Worm (Caenorhabditis elegans) whole organism, young adult: ENCODE data around the gene R08C7.12.

Experiments
- C06A6.2 ChIP-seq: fragments of 200-800 bp; sonication (Bioruptor generic); conservative IDR thresholded peaks from 2 replicates; pipeline ENCODE4 v1.3.6; 2022; ENCODE audit warnings: missing genetic modification characterization, missing compliant biosample characterization
- D2030.7 ChIP-seq: fragments of 200-800 bp; sonication (Bioruptor generic); IDR thresholded peaks from 2 replicates; pipeline ENCODE4 v1.3.6; 2022; ENCODE audit warnings: missing genetic modification reagents, missing genetic modification characterization, missing compliant biosample characterization
- F39B2.1 ChIP-seq: fragments of 200-800 bp; sonication (Bioruptor generic); IDR thresholded peaks from 2 replicates; pipeline ENCODE4 v1.3.6; 2022; ENCODE audit warnings: missing genetic modification reagents, missing genetic modification characterization, missing compliant biosample characterization
- F52B5.7 ChIP-seq: sonication (generic microtip); optimal IDR thresholded peaks from 2 replicates; lab custom pipeline; 2016; ENCODE audit warnings: mild to moderate bottlenecking, missing genetic modification characterization, missing compliant biosample characterization
- F55B11.4 ChIP-seq: sonication (generic microtip); optimal IDR thresholded peaks from 2 replicates; lab custom pipeline; 2016; ENCODE audit warnings: missing compliant biosample characterization, missing genetic modification characterization, borderline replicate concordance; ENCODE audit not compliant: insufficient read depth
- F57A8.1 ChIP-seq: fragments of 200-800 bp; sonication (Bioruptor generic); optimal IDR thresholded peaks from 2 replicates; lab custom pipeline; 2018; ENCODE audit warnings: mild to moderate bottlenecking, missing genetic modification characterization, moderate library complexity, missing compliant biosample characterization
- F57C9.4 ChIP-seq: sonication (generic microtip); optimal IDR thresholded peaks from 2 replicates; lab custom pipeline; 2017; ENCODE audit warnings: mild to moderate bottlenecking, missing genetic modification characterization, missing compliant biosample characterization
- K11D2.4 ChIP-seq: fragments of 200-800 bp; sonication (Bioruptor generic); IDR thresholded peaks from 2 replicates; pipeline ENCODE4 v1.3.6; 2022; ENCODE audit warnings: missing genetic modification reagents, missing genetic modification characterization, missing compliant biosample characterization
- Y53F4B.3 ChIP-seq: fragments of 200-800 bp; sonication (Bioruptor generic); IDR thresholded peaks from 2 replicates; pipeline ENCODE4 v1.3.6; 2022; ENCODE audit warnings: missing genetic modification reagents, missing genetic modification characterization, missing compliant biosample characterization
- Y56A3A.18 ChIP-seq: fragments of 200-800 bp; sonication (Bioruptor generic); IDR thresholded peaks from 2 replicates; pipeline ENCODE4 v1.3.6; 2022; ENCODE audit warnings: missing genetic modification reagents, missing genetic modification characterization, missing compliant biosample characterization
- attf-6 ChIP-seq: fragments of 200-800 bp; sonication (Bioruptor generic); IDR thresholded peaks from 2 replicates; pipeline ENCODE4 v1.3.6; 2022; ENCODE audit warnings: missing genetic modification reagents, missing genetic modification characterization, missing compliant biosample characterization
- bed-1 ChIP-seq: fragments of 200-800 bp; sonication (Bioruptor generic); IDR thresholded peaks from 2 replicates; pipeline ENCODE4 v1.3.6; 2022; ENCODE audit warnings: missing genetic modification reagents, missing genetic modification characterization, missing compliant biosample characterization
- bed-2 ChIP-seq: fragments of 200-800 bp; sonication (Bioruptor generic); IDR thresholded peaks from 2 replicates; pipeline ENCODE4 v1.3.6; 2022; ENCODE audit warnings: missing genetic modification reagents, missing genetic modification characterization, missing compliant biosample characterization
- cebp-1 ChIP-seq, 2 experiments: fragments of 200-800 bp in 1 of 2; sonication (Bioruptor generic) in 1 of 2; sonication (generic microtip) in 1 of 2; IDR thresholded peaks in 1 of 2; optimal IDR thresholded peaks in 1 of 2; 2 replicates each; pipeline versions ENCODE4 v1.3.6 to Lab custom; 2017 to 2022; ENCODE audit warnings: missing compliant biosample characterization in 2 of 2, missing genetic modification characterization in 2 of 2, mild to moderate bottlenecking in 1 of 2, missing genetic modification reagents in 1 of 2, moderate library complexity in 1 of 2
- ceh-27 ChIP-seq: fragments of 200-800 bp; sonication (Bioruptor generic); optimal IDR thresholded peaks from 2 replicates; lab custom pipeline; 2018; ENCODE audit warnings: mild to moderate bottlenecking, missing genetic modification characterization, moderate library complexity, missing compliant biosample characterization
- chd-7 ChIP-seq: sonication (generic microtip); optimal IDR thresholded peaks from 2 replicates; lab custom pipeline; 2016; ENCODE audit warnings: mild to moderate bottlenecking, missing genetic modification characterization, moderate library complexity, missing compliant biosample characterization
- ekl-4 ChIP-seq: fragments of 200-800 bp; sonication (Bioruptor generic); IDR thresholded peaks from 2 replicates; pipeline ENCODE4 v1.3.6; 2022; ENCODE audit warnings: missing genetic modification reagents, missing genetic modification characterization, missing compliant biosample characterization
- hlh-12 ChIP-seq: sonication (generic microtip); optimal IDR thresholded peaks from 2 replicates; lab custom pipeline; 2016; ENCODE audit warnings: missing genetic modification characterization, missing compliant biosample characterization
- hmg-1.2 ChIP-seq: fragments of 200-800 bp; sonication (Bioruptor generic); IDR thresholded peaks from 2 replicates; pipeline ENCODE4 v1.3.6; 2022; ENCODE audit warnings: missing genetic modification reagents, missing genetic modification characterization, missing compliant biosample characterization
- let-526 ChIP-seq: fragments of 200-800 bp; sonication (Bioruptor generic); IDR thresholded peaks from 2 replicates; pipeline ENCODE4 v1.3.6; 2022; ENCODE audit warnings: missing genetic modification reagents, missing genetic modification characterization, missing compliant biosample characterization
- lin-35 ChIP-seq, 3 experiments: fragments of 150-350 bp in 2 of 3; sonication (generic microtip) in 1 of 3; optimal IDR thresholded peaks; 2 replicates each; lab custom pipeline; 2014 to 2018; ENCODE audit warnings: missing biosample characterization in 3 of 3, missing genetic modification characterization in 3 of 3, missing genetic modification reagents in 3 of 3
- lir-1 ChIP-seq: fragments of 200-800 bp; sonication (Bioruptor generic); conservative IDR thresholded peaks from 2 replicates; pipeline ENCODE4 v1.3.6; 2022; ENCODE audit warnings: missing genetic modification reagents, missing genetic modification characterization, missing compliant biosample characterization
- madf-10 ChIP-seq: sonication (generic microtip); optimal IDR thresholded peaks from 2 replicates; lab custom pipeline; 2016; ENCODE audit warnings: mild to moderate bottlenecking, missing genetic modification characterization, missing compliant biosample characterization
- madf-6 ChIP-seq: fragments of 200-800 bp; sonication (Bioruptor generic); IDR thresholded peaks from 2 replicates; pipeline ENCODE4 v1.3.6; 2022; ENCODE audit warnings: missing genetic modification reagents, missing genetic modification characterization, missing compliant biosample characterization
- mcd-1 ChIP-seq: fragments of 200-800 bp; sonication (Bioruptor generic); IDR thresholded peaks from 2 replicates; pipeline ENCODE4 v1.3.6; 2022; ENCODE audit warnings: missing genetic modification reagents, missing genetic modification characterization, missing compliant biosample characterization
- mes-4 ChIP-seq: sonication (generic microtip); optimal IDR thresholded peaks from 2 replicates; lab custom pipeline; 2016; ENCODE audit warnings: missing genotype, missing genetic modification characterization, missing compliant biosample characterization
- nhr-80 ChIP-seq: sonication (generic microtip); optimal IDR thresholded peaks from 2 replicates; lab custom pipeline; 2016; ENCODE audit warnings: missing genetic modification characterization, missing compliant biosample characterization
- nhr-90 ChIP-seq: sonication (generic microtip); optimal IDR thresholded peaks from 2 replicates; lab custom pipeline; 2016; ENCODE audit warnings: missing genotype, mild to moderate bottlenecking, missing genetic modification characterization, missing compliant biosample characterization
- rec-8 ChIP-seq, 2 experiments: sonication (generic microtip); optimal IDR thresholded peaks; 2 replicates each; lab custom pipeline; 2016; ENCODE audit warnings: mild to moderate bottlenecking in 2 of 2, missing genetic modification characterization in 2 of 2, missing genetic modification reagents in 2 of 2, missing genotype in 2 of 2, missing biosample characterization in 1 of 2, missing compliant biosample characterization in 1 of 2, moderate library complexity in 1 of 2
- snpc-1.3 ChIP-seq: sonication (generic microtip); optimal IDR thresholded peaks from 2 replicates; lab custom pipeline; 2017; ENCODE audit warnings: missing genetic modification characterization, mild to moderate bottlenecking, missing compliant biosample characterization, antibody characterized with exemption, moderate library complexity, missing genotype, missing genetic modification reagents; ENCODE audit not compliant: insufficient read depth
- tbp1 ChIP-seq: fragments of 200-800 bp; sonication (Bioruptor generic); optimal IDR thresholded peaks from 2 replicates; lab custom pipeline; 2018; ENCODE audit warnings: mild to moderate bottlenecking, missing genetic modification characterization, missing compliant biosample characterization
- zim-3 ChIP-seq: sonication (generic microtip); optimal IDR thresholded peaks from 2 replicates; lab custom pipeline; 2017; ENCODE audit warnings: mild to moderate bottlenecking, missing genetic modification characterization, moderate library complexity, missing compliant biosample characterization

The R08C7.12 gene

ce11 chrIV:4470885-4471772 is 21.6 kb downstream of the R08C7.12 start (continued):
- TF ChIP-seq madf-10 (tag; lab: Kevin White, UChicago) (no peak), D2030.7 (GFP tag; lab: Robert Waterston, UW) (no peak), bed-1 (no peak)

DNA sequence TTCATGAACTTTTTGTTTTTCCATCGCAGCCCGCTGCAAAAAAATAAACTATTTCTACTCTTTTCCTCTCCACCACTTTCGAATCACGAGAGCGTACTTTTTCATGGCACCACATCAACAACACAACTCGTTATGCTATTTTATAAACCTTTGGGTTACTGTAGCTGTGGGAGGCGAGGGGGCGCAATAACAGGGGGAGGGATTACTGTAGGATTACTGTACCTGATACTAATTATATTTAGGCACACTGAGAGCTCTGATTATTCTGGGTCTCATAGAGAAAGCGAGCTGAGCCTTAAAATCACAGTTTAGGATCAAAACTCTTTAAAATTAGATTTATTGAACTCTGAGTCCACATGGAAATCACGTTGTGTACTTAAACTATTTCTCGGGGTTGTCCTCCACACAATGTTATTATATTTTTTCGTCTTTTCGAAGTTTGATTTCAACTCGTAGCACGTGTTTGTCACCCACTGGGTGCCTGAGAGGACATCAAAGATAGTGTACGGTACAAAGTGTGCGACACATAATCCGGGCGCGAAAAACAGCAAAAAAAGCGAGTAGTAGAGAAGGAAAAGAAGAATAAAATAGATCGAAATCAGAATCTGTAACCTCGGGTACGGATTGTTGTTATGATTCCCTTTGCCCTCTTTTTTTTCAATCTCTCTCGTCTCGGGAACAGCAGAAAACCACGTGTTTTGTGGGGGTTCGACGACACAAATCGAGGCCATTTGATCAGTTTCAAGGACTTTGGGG is 23.1 kb downstream of the R08C7.12 start:
- TF ChIP-seq tbp1 (GFP tag; lab: Kevin White, UChicago) (peak; percentile 11), ceh-27 (GFP tag; lab: Kevin White, UChicago) (peak; percentile 11), ekl-4 (GFP tag; lab: Robert Waterston, UW) (no peak), F52B5.7 (tag; lab: Kevin White, UChicago) (no peak), F57A8.1 (GFP tag; lab: Kevin White, UChicago) (no peak), attf-6 (GFP tag; lab: Robert Waterston, UW) (0 out of 2 replicates have a peak, but pooled peaks have one; percentile 23), madf-6 (GFP tag; lab: Robert Waterston, UW) (no peak), cebp-1 (GFP tag; IDR thresholded peaks at IDR 0.05; lab: Robert Waterston, UW) (no peak), cebp-1 (tag; optimal IDR thresholded peaks at IDR 0.05; lab: Kevin White, UChicago) (peak; percentile 44), lin-35 (GFP tag; optimal IDR thresholded peaks at IDR 0.05; lab: Kevin White, UChicago) (peak in 1 of 3 experiments; percentile 14), hlh-12 (tag; lab: Kevin White, UChicago) (no peak), let-526 (GFP tag; lab: Robert Waterston, UW) (peak; percentile 8; the same call in 1 of the 2 replicates), lir-1 (GFP tag; lab: Robert Waterston, UW) (0 out of 2 replicates have a peak, but pooled peaks have one; percentile 19), mcd-1 (GFP tag; lab: Robert Waterston, UW) (peak; percentile 5; the same call in 1 of the 2 replicates), nhr-90 (no peak), Y56A3A.18 (GFP tag; lab: Robert Waterston, UW) (0 out of 2 replicates have a peak, but pooled peaks have one; percentile 6), zim-3 (tag; lab: Kevin White, UChicago) (no peak), F39B2.1 (GFP tag; lab: Robert Waterston, UW) (no peak), snpc-1.3 (tag; lab: Kevin White, UChicago) (no peak), F57C9.4 (no peak), Y53F4B.3 (GFP tag; lab: Robert Waterston, UW) (no peak), C06A6.2 (GFP tag; lab: Robert Waterston, UW) (no peak), bed-2 (GFP tag; lab: Robert Waterston, UW) (no peak), chd-7 (tag; lab: Kevin White, UChicago) (peak; percentile 11), rec-8 (tag; optimal IDR thresholded peaks at IDR 0.05; lab: Kevin White, UChicago) (no peak), mes-4 (tag; lab: Kevin White, UChicago) (no peak), hmg-1.2 (GFP tag; lab: Robert Waterston, UW) (no peak; the same call in 1 of the 2 replicates), K11D2.4 (GFP tag; lab: Robert Waterston, UW) (0 out of 2 replicates have a peak, but pooled peaks have one; percentile 10), F55B11.4 (tag; lab: Kevin White, UChicago) (no peak), nhr-80 (tag; lab: Kevin White, UChicago) (peak; percentile 30)
- TF ChIP-seq, all 124 proteins: peak for 12
